Worm (Caenorhabditis elegans) whole organism, L3 larva: ENCODE measurements around the gene F44E2.7.
A peak's percentile ranks its signal among the peaks of the same experiment; 100 is the strongest.

Source experiments
- aly-2 ChIP-seq: fragments of 150-350 bp; optimal IDR thresholded peaks from 2 replicates; lab custom pipeline; 2014; ENCODE audit warnings: missing biosample characterization, missing genetic modification characterization
- ama-1 ChIP-seq: fragments of 150-350 bp; optimal IDR thresholded peaks from 2 replicates; lab custom pipeline; 2018
- ceh-82 ChIP-seq: fragments of 150-350 bp; optimal IDR thresholded peaks from 2 replicates; lab custom pipeline; 2014; ENCODE audit warnings: missing biosample characterization, missing genetic modification characterization
- elt-3 ChIP-seq, 3 experiments: fragments of 150-350 bp in 1 of 3; sonication (generic microtip) in 2 of 3; optimal IDR thresholded peaks; 2 replicates in 2 of 3; 4 replicates in 1 of 3; lab custom pipeline; 2014 to 2017; ENCODE audit warnings: missing biosample characterization in 3 of 3, missing genetic modification characterization in 3 of 3
- lin-39 ChIP-seq: fragments of 150-350 bp; optimal IDR thresholded peaks from 2 replicates; lab custom pipeline; 2018; ENCODE audit warnings: missing biosample characterization, missing genetic modification reagents, missing genetic modification characterization
- nhr-12 ChIP-seq: fragments of 150-350 bp; optimal IDR thresholded peaks from 2 replicates; lab custom pipeline; 2014; ENCODE audit warnings: missing biosample characterization, missing genetic modification characterization
- nhr-28 ChIP-seq: fragments of 150-350 bp; optimal IDR thresholded peaks from 2 replicates; lab custom pipeline; 2014; ENCODE audit warnings: missing biosample characterization, missing genetic modification characterization
- nhr-77 ChIP-seq: fragments of 150-350 bp; optimal IDR thresholded peaks from 2 replicates; lab custom pipeline; 2014; ENCODE audit warnings: missing biosample characterization, missing genetic modification characterization
- sea-2 ChIP-seq: fragments of 150-350 bp; sonication (generic microtip); optimal IDR thresholded peaks from 4 replicates; lab custom pipeline; 2014; ENCODE audit warnings: missing biosample characterization, missing genetic modification reagents, missing genetic modification characterization
- skn-1 ChIP-seq: fragments of 150-350 bp; optimal IDR thresholded peaks from 2 replicates; lab custom pipeline; 2014; ENCODE audit warnings: missing biosample characterization, missing genetic modification characterization
- unc-39 ChIP-seq: sonication (generic microtip); optimal IDR thresholded peaks from 4 replicates; lab custom pipeline; 2017; ENCODE audit warnings: missing biosample characterization, missing genetic modification characterization
- unc-62 ChIP-seq: fragments of 150-350 bp; sonication (generic microtip); optimal IDR thresholded peaks from 4 replicates; lab custom pipeline; 2014; ENCODE audit warnings: missing biosample characterization, missing genetic modification reagents, missing genetic modification characterization
- ztf-4 ChIP-seq: fragments of 150-350 bp; optimal IDR thresholded peaks from 2 replicates; lab custom pipeline; 2014; ENCODE audit warnings: missing biosample characterization, missing genetic modification characterization

- TF ChIP-seq ama-1 (peak; percentile 14), nhr-12 (tag; lab: Kevin White, UChicago) (no peak), ceh-82 (tag; lab: Kevin White, UChicago) (no peak), lin-39 (no peak), nhr-28 (tag; lab: Kevin White, UChicago) (no peak), skn-1 (tag; lab: Kevin White, UChicago) (no peak), unc-62 (GFP tag; lab: Kevin White, UChicago) (no peak), nhr-77 (tag; lab: Kevin White, UChicago) (no peak), unc-39 (no peak), aly-2 (tag; lab: Kevin White, UChicago) (no peak), ztf-4 (tag; lab: Kevin White, UChicago) (no peak), sea-2 (GFP tag; lab: Kevin White, UChicago) (no peak), elt-3 (tag; optimal IDR thresholded peaks at IDR 0.05; lab: Kevin White, UChicago) (peak in 1 of 3 experiments; percentile 73)
Observed at ce11 chrIII:8867922-8868655, 19.8 kb upstream of the F44E2.7 start.
